Worm (Caenorhabditis elegans) whole organism, L4 larva: ENCODE results near the gene K02E2.7.

Experiments
- D1046.2 ChIP-seq: fragments of 200-800 bp; sonication (Bioruptor generic); IDR thresholded peaks from 2 replicates; pipeline ENCODE4 v1.3.6; 2022; ENCODE audit warnings: missing genetic modification characterization, missing compliant biosample characterization
- F10B5.3 ChIP-seq: sonication (generic microtip); optimal IDR thresholded peaks from 2 replicates; lab custom pipeline; 2016; ENCODE audit warnings: mild to moderate bottlenecking, missing genetic modification characterization, missing compliant biosample characterization
- F44E2.7 ChIP-seq: fragments of 200-800 bp; sonication (Bioruptor generic); IDR thresholded peaks from 2 replicates; pipeline ENCODE4 v2.1.2; 2022; ENCODE audit warnings: missing genetic modification characterization, missing compliant biosample characterization
- T20F7.1 ChIP-seq: fragments of 200-800 bp; sonication (Bioruptor generic); optimal IDR thresholded peaks from 2 replicates; lab custom pipeline; 2018; ENCODE audit warnings: mild to moderate bottlenecking, missing genetic modification characterization, missing compliant biosample characterization
- T26A8.4 ChIP-seq: fragments of 200-800 bp; sonication (Bioruptor generic); IDR thresholded peaks from 2 replicates; pipeline ENCODE4 v1.3.6; 2022; ENCODE audit warnings: missing genetic modification characterization, missing compliant biosample characterization
- Y75B8A.6 ChIP-seq: fragments of 200-800 bp; sonication (Bioruptor generic); IDR thresholded peaks from 2 replicates; pipeline ENCODE4 v1.3.6; 2022; ENCODE audit warnings: missing genetic modification reagents, missing genetic modification characterization, missing compliant biosample characterization
- arid-1 ChIP-seq: fragments of 200-800 bp; sonication (Bioruptor generic); conservative IDR thresholded peaks from 2 replicates; pipeline ENCODE4 v1.3.6; 2022; ENCODE audit warnings: missing genetic modification reagents, missing genetic modification characterization, missing compliant biosample characterization
- ceh-20 ChIP-seq: fragments of 200-800 bp; sonication (Bioruptor generic); IDR thresholded peaks from 2 replicates; pipeline ENCODE4 v1.3.6; 2022; ENCODE audit warnings: missing genetic modification reagents, missing genetic modification characterization, missing compliant biosample characterization
- ceh-28 ChIP-seq: fragments of 150-350 bp; optimal IDR thresholded peaks from 2 replicates; lab custom pipeline; 2014; ENCODE audit warnings: missing biosample characterization, missing genetic modification reagents, missing genetic modification characterization
- ceh-44 ChIP-seq: fragments of 200-800 bp; sonication (Bioruptor generic); IDR thresholded peaks from 2 replicates; pipeline ENCODE4 v1.3.6; 2022; ENCODE audit warnings: missing genetic modification reagents, missing genetic modification characterization, missing compliant biosample characterization
- ces-1 ChIP-seq: fragments of 150-350 bp; sonication (generic microtip); optimal IDR thresholded peaks from 4 replicates; lab custom pipeline; 2014; ENCODE audit warnings: missing biosample characterization, missing genetic modification reagents, missing genetic modification characterization
- ctbp-1 ChIP-seq: fragments of 200-800 bp; sonication (Bioruptor generic); IDR thresholded peaks from 2 replicates; pipeline ENCODE4 v1.3.6; 2022; ENCODE audit warnings: missing genetic modification reagents, missing genetic modification characterization, missing compliant biosample characterization
- daf-12 ChIP-seq: fragments of 150-350 bp; optimal IDR thresholded peaks from 2 replicates; lab custom pipeline; 2014; ENCODE audit warnings: missing biosample characterization, missing genetic modification reagents, missing genetic modification characterization
- daf-16 ChIP-seq, 3 experiments: sonication (generic microtip); optimal IDR thresholded peaks; 2 replicates each; lab custom pipeline; 2016 to 2017; ENCODE audit warnings: missing genetic modification characterization in 3 of 3, missing genetic modification reagents in 3 of 3, mild to moderate bottlenecking in 2 of 3, missing compliant biosample characterization in 2 of 3, missing biosample characterization in 1 of 3, moderate library complexity in 1 of 3
- daf-8 ChIP-seq: fragments of 200-800 bp; sonication (Bioruptor generic); IDR thresholded peaks from 2 replicates; pipeline ENCODE4 v1.3.6; 2022; ENCODE audit warnings: missing genetic modification characterization, missing compliant biosample characterization
- dmd-6 ChIP-seq: fragments of 200-800 bp; sonication (Bioruptor generic); IDR thresholded peaks from 2 replicates; pipeline ENCODE4 v1.3.6; 2022; ENCODE audit warnings: missing genetic modification reagents, missing genetic modification characterization, missing compliant biosample characterization
- dmd-9 ChIP-seq: fragments of 200-800 bp; sonication (Bioruptor generic); IDR thresholded peaks from 2 replicates; pipeline ENCODE4 v1.3.6; 2022; ENCODE audit warnings: missing genetic modification reagents, missing genetic modification characterization, missing compliant biosample characterization
- dve-1 ChIP-seq: sonication (generic microtip); optimal IDR thresholded peaks from 2 replicates; lab custom pipeline; 2017; ENCODE audit warnings: antibody characterized with exemption, mild to moderate bottlenecking, missing genetic modification characterization, missing compliant biosample characterization; ENCODE audit not compliant: insufficient read depth
- egl-43 ChIP-seq: fragments of 200-800 bp; sonication (Bioruptor generic); IDR thresholded peaks from 2 replicates; pipeline ENCODE4 v1.3.6; 2022; ENCODE audit warnings: missing genetic modification reagents, missing genetic modification characterization, missing compliant biosample characterization
- hlh-11 ChIP-seq: fragments of 200-800 bp; sonication (Bioruptor generic); optimal IDR thresholded peaks from 2 replicates; lab custom pipeline; 2018; ENCODE audit warnings: mild to moderate bottlenecking, missing genetic modification characterization, missing compliant biosample characterization
- hlh-30 ChIP-seq: sonication (generic microtip); optimal IDR thresholded peaks from 2 replicates; lab custom pipeline; 2017; ENCODE audit warnings: antibody characterized with exemption, mild to moderate bottlenecking, missing genetic modification characterization, missing compliant biosample characterization; ENCODE audit not compliant: insufficient read depth
- hmg-1.1 ChIP-seq: fragments of 200-800 bp; sonication (Bioruptor generic); IDR thresholded peaks from 2 replicates; pipeline ENCODE4 v1.3.6; 2022; ENCODE audit warnings: missing genetic modification reagents, missing genetic modification characterization, missing compliant biosample characterization
- lin-1 ChIP-seq: fragments of 200-800 bp; sonication (Bioruptor generic); IDR thresholded peaks from 2 replicates; pipeline ENCODE4 v1.3.6; 2022; ENCODE audit warnings: missing genetic modification reagents, missing genetic modification characterization, missing compliant biosample characterization
- lin-38 ChIP-seq: fragments of 200-800 bp; sonication (Bioruptor generic); IDR thresholded peaks from 2 replicates; pipeline ENCODE4 v1.3.6; 2022; ENCODE audit warnings: missing genetic modification reagents, missing genetic modification characterization, missing compliant biosample characterization
- lsy-2 ChIP-seq, 2 experiments: fragments of 150-350 bp in 1 of 2; sonication (generic microtip) in 1 of 2; optimal IDR thresholded peaks; 2 replicates each; lab custom pipeline; 2014 to 2017; ENCODE audit warnings: missing biosample characterization in 2 of 2, missing genetic modification characterization in 2 of 2
- mdl-1 ChIP-seq, 2 experiments: fragments of 150-350 bp in 1 of 2; sonication (generic microtip) in 1 of 2; optimal IDR thresholded peaks; 2 replicates each; lab custom pipeline; 2014 to 2017; ENCODE audit warnings: missing biosample characterization in 2 of 2, missing genetic modification characterization in 2 of 2
- mep-1 ChIP-seq: fragments of 150-350 bp; sonication (generic microtip); optimal IDR thresholded peaks from 3 replicates; lab custom pipeline; 2014; ENCODE audit warnings: missing biosample characterization, missing genetic modification characterization
- mxl-2 ChIP-seq: fragments of 200-800 bp; sonication (Bioruptor generic); conservative IDR thresholded peaks from 2 replicates; pipeline ENCODE4 v1.3.6; 2022; ENCODE audit warnings: missing genetic modification reagents, missing genetic modification characterization, missing compliant biosample characterization
- nhr-10 ChIP-seq: fragments of 150-350 bp; optimal IDR thresholded peaks from 2 replicates; lab custom pipeline; 2014; ENCODE audit warnings: missing biosample characterization, missing genetic modification characterization
- nhr-102 ChIP-seq: sonication (generic microtip); optimal IDR thresholded peaks from 2 replicates; lab custom pipeline; 2016; ENCODE audit warnings: mild to moderate bottlenecking, missing genetic modification characterization, moderate library complexity, missing compliant biosample characterization
- nhr-11 ChIP-seq: fragments of 150-350 bp; optimal IDR thresholded peaks from 2 replicates; lab custom pipeline; 2014; ENCODE audit warnings: missing biosample characterization, missing genetic modification characterization
- nhr-28 ChIP-seq: fragments of 150-350 bp; optimal IDR thresholded peaks from 2 replicates; lab custom pipeline; 2014; ENCODE audit warnings: missing biosample characterization, missing genetic modification characterization
- nhr-41 ChIP-seq: fragments of 200-800 bp; sonication (Bioruptor generic); IDR thresholded peaks from 2 replicates; pipeline ENCODE4 v1.3.6; 2022; ENCODE audit warnings: missing genetic modification reagents, missing genetic modification characterization, missing compliant biosample characterization
- nhr-48 ChIP-seq: sonication (generic microtip); optimal IDR thresholded peaks from 2 replicates; lab custom pipeline; 2016; ENCODE audit warnings: mild to moderate bottlenecking, missing genetic modification characterization, missing compliant biosample characterization
- nhr-6 ChIP-seq: fragments of 150-350 bp; optimal IDR thresholded peaks from 2 replicates; lab custom pipeline; 2014; ENCODE audit warnings: missing biosample characterization, missing genetic modification characterization
- nhr-77 ChIP-seq: fragments of 150-350 bp; optimal IDR thresholded peaks from 2 replicates; lab custom pipeline; 2014; ENCODE audit warnings: missing biosample characterization, missing genetic modification characterization
- pha-4 ChIP-seq, 2 experiments: fragments of 150-350 bp in 1 of 2; fragments of 200-800 bp in 1 of 2; sonication (Bioruptor generic) in 1 of 2; IDR thresholded peaks in 1 of 2; optimal IDR thresholded peaks in 1 of 2; 2 replicates each; pipeline versions ENCODE4 v1.3.6 to Lab custom; 2014 to 2022; ENCODE audit warnings: missing genetic modification characterization in 2 of 2, missing genetic modification reagents in 2 of 2, missing biosample characterization in 1 of 2, missing compliant biosample characterization in 1 of 2
- php-3 ChIP-seq: fragments of 200-800 bp; sonication (Bioruptor generic); IDR thresholded peaks from 2 replicates; pipeline ENCODE4 v1.3.6; 2022; ENCODE audit warnings: missing genetic modification reagents, missing genetic modification characterization, missing compliant biosample characterization
- pqm-1 ChIP-seq: sonication (generic microtip); optimal IDR thresholded peaks from 2 replicates; lab custom pipeline; 2017; ENCODE audit warnings: missing biosample characterization, missing genetic modification characterization
- saeg-2 ChIP-seq: fragments of 200-800 bp; sonication (Bioruptor generic); IDR thresholded peaks from 2 replicates; pipeline ENCODE4 v1.3.6; 2022; ENCODE audit warnings: missing genetic modification reagents, missing genetic modification characterization, missing compliant biosample characterization
- spr-1 ChIP-seq: sonication (generic microtip); optimal IDR thresholded peaks from 2 replicates; lab custom pipeline; 2016; ENCODE audit warnings: mild to moderate bottlenecking, missing genetic modification characterization, missing compliant biosample characterization
- spr-3 ChIP-seq: fragments of 200-800 bp; sonication (Bioruptor generic); optimal IDR thresholded peaks from 2 replicates; lab custom pipeline; 2018; ENCODE audit warnings: mild to moderate bottlenecking, missing genetic modification characterization, missing compliant biosample characterization
- tra-1 ChIP-seq: fragments of 200-800 bp; sonication (Bioruptor generic); IDR thresholded peaks from 2 replicates; pipeline ENCODE4 v1.3.6; 2022; ENCODE audit warnings: missing genetic modification reagents, missing genetic modification characterization, missing compliant biosample characterization
- unc-130 ChIP-seq: sonication (generic microtip); optimal IDR thresholded peaks from 2 replicates; lab custom pipeline; 2016; ENCODE audit warnings: missing genetic modification reagents, missing genetic modification characterization, missing compliant biosample characterization
- unc-39 ChIP-seq: sonication (generic microtip); optimal IDR thresholded peaks from 2 replicates; lab custom pipeline; 2017; ENCODE audit warnings: missing biosample characterization, missing genetic modification characterization
- unc-62 ChIP-seq, 3 experiments: fragments of 150-350 bp in 1 of 3; sonication (generic microtip); optimal IDR thresholded peaks in 2 of 3; peaks in 1 of 3; 1 replicate in 1 of 3; 2 replicates in 2 of 3; lab custom pipeline; 2014 to 2017; ENCODE audit warnings: missing biosample characterization in 3 of 3, missing genetic modification characterization in 3 of 3, missing genetic modification reagents in 3 of 3, missing genotype in 1 of 3
- zag-1 ChIP-seq: fragments of 150-350 bp; optimal IDR thresholded peaks from 2 replicates; lab custom pipeline; 2014; ENCODE audit warnings: missing biosample characterization, missing genetic modification characterization
- ztf-11 ChIP-seq: fragments of 150-350 bp; optimal IDR thresholded peaks from 2 replicates; lab custom pipeline; 2014; ENCODE audit warnings: missing biosample characterization, missing genetic modification characterization

K02E2.7 gene

ce11 chrV:20413426-20413825 lies 26.6 kb upstream of the K02E2.7 start (continued):
- TF ChIP-seq ceh-28 (tag; lab: Kevin White, UChicago) (no peak), daf-8 (no peak), ctbp-1 (GFP tag; lab: Robert Waterston, UW) (no peak), arid-1 (no peak), saeg-2 (no peak), dmd-6 (GFP tag; lab: Robert Waterston, UW) (peak; percentile 97), unc-130 (no peak), D1046.2 (GFP tag; lab: Robert Waterston, UW) (no peak), F10B5.3 (tag; lab: Kevin White, UChicago) (no peak), ztf-11 (tag; lab: Kevin White, UChicago) (no peak), lsy-2 (tag; optimal IDR thresholded peaks at IDR 0.05; lab: Kevin White, UChicago) (peak in 1 of 2 experiments; percentile 15), hlh-30 (peak; percentile 85), nhr-41 (GFP tag; lab: Robert Waterston, UW) (no peak), tra-1 (GFP tag; lab: Robert Waterston, UW) (peak; percentile 81), egl-43 (GFP tag; lab: Robert Waterston, UW) (no peak), unc-39 (tag; lab: Kevin White, UChicago) (no peak), hmg-1.1 (GFP tag; lab: Robert Waterston, UW) (no peak), ces-1 (GFP tag; lab: Kevin White, UChicago) (no peak), nhr-77 (tag; lab: Kevin White, UChicago) (peak; percentile 42), dmd-9 (no peak), nhr-102 (tag; lab: Kevin White, UChicago) (peak; percentile 28), spr-1 (tag; lab: Kevin White, UChicago) (no peak), T20F7.1 (GFP tag; lab: Kevin White, UChicago) (no peak), mep-1 (tag; lab: Kevin White, UChicago) (no peak)

- 0 out of 2 replicates have a peak, but pooled peaks have one; percentile 67 for TF ChIP-seq tra-1 (GFP tag; lab: Robert Waterston, UW)
- TF ChIP-seq unc-62 (GFP tag; optimal IDR thresholded peaks at IDR 0.05 in 1 of 2; lab: Kevin White, UChicago), result peak in 1 of 2 experiments; percentile 55
- no peak for TF ChIP-seq unc-62 (tag; optimal IDR thresholded peaks at IDR 0.05; lab: Kevin White, UChicago)
- TF ChIP-seq dmd-6 (GFP tag; lab: Robert Waterston, UW), result peak; percentile 94
- 0 out of 2 replicates have a peak, but pooled peaks have one; percentile 19 for TF ChIP-seq Y75B8A.6 (GFP tag; lab: Robert Waterston, UW)
- no peak for TF ChIP-seq lin-38 (GFP tag; lab: Robert Waterston, UW)
- peak; percentile 30 for TF ChIP-seq nhr-77 (tag; lab: Kevin White, UChicago)
- peak; percentile 23 for TF ChIP-seq nhr-102 (tag; lab: Kevin White, UChicago)
- peak; percentile 79 for TF ChIP-seq dve-1 (tag; lab: Kevin White, UChicago)
- no peak for TF ChIP-seq nhr-11 (tag; lab: Kevin White, UChicago)
- TF ChIP-seq nhr-28 (tag; lab: Kevin White, UChicago), result peak; percentile 76
- TF ChIP-seq zag-1 (tag; lab: Kevin White, UChicago), result no peak
- TF ChIP-seq T20F7.1 (GFP tag; lab: Kevin White, UChicago), result peak; percentile 29
- no peak for TF ChIP-seq daf-16 (GFP tag; optimal IDR thresholded peaks at IDR 0.05; lab: Kevin White, UChicago)
- TF ChIP-seq daf-16 (tag; optimal IDR thresholded peaks at IDR 0.05; lab: Kevin White, UChicago), result peak; percentile 83
- TF ChIP-seq nhr-10 (tag; lab: Kevin White, UChicago), result no peak
- peak; percentile 29; the same call in 1 of the 2 replicates for TF ChIP-seq pha-4 (GFP tag; IDR thresholded peaks at IDR 0.05; lab: Robert Waterston, UW)
- no peak for TF ChIP-seq pha-4 (tag; optimal IDR thresholded peaks at IDR 0.05; lab: Kevin White, UChicago)
- peak; percentile 76 for TF ChIP-seq lin-1 (GFP tag; lab: Robert Waterston, UW)
- TF ChIP-seq ceh-44, result no peak
- TF ChIP-seq egl-43 (GFP tag; lab: Robert Waterston, UW), result no peak
- TF ChIP-seq T26A8.4 (GFP tag; lab: Robert Waterston, UW), result no peak
- TF ChIP-seq F10B5.3 (tag; lab: Kevin White, UChicago), result no peak
- TF ChIP-seq hlh-11 (tag; lab: Kevin White, UChicago), result peak; percentile 75
- TF ChIP-seq php-3 (GFP tag; lab: Robert Waterston, UW), result 0 out of 2 replicates have a peak, but pooled peaks have one; percentile 5
- TF ChIP-seq nhr-48 (tag; lab: Kevin White, UChicago), result peak; percentile 51
- no peak for TF ChIP-seq mxl-2 (GFP tag; lab: Robert Waterston, UW)
- peak in 1 of 2 experiments; percentile 0 for TF ChIP-seq mdl-1 (tag; optimal IDR thresholded peaks at IDR 0.05; lab: Kevin White, UChicago)
- TF ChIP-seq nhr-6 (tag; lab: Kevin White, UChicago), result peak; percentile 8
- no peak for TF ChIP-seq F44E2.7 (GFP tag; lab: Robert Waterston, UW)
- no peak for TF ChIP-seq spr-3 (GFP tag; lab: Kevin White, UChicago)
- TF ChIP-seq daf-12 (tag; lab: Kevin White, UChicago), result no peak
- TF ChIP-seq pqm-1 (tag; lab: Kevin White, UChicago), result peak; percentile 31
- 0 out of 2 replicates have a peak, but pooled peaks have one; percentile 42 for TF ChIP-seq ceh-20 (GFP tag; lab: Robert Waterston, UW)
These were observed 25.4 kb upstream of the K02E2.7 start for ce11 chrV:20412225-20412624.
